Fruit fly (Drosophila melanogaster) whole organism, prepupa: ENCODE measurements around the gene upSET.

ENCODE experiments used
- CG10631 ChIP-seq: fragments of 200-800 bp; sonication (Bioruptor generic); optimal IDR thresholded peaks from 2 replicates; lab custom pipeline; 2016; ENCODE audit warnings: missing biosample characterization, missing genetic modification characterization
- CG1621 ChIP-seq: fragments of 200-800 bp; sonication (Bioruptor generic); optimal IDR thresholded peaks from 3 replicates; lab custom pipeline; 2018; ENCODE audit warnings: missing biosample characterization, mild to moderate bottlenecking, missing genetic modification characterization
- CG3032 ChIP-seq: fragments of 200-800 bp; optimal IDR thresholded peaks from 2 replicates; lab custom pipeline; 2019; ENCODE audit warnings: missing biosample characterization, mild to moderate bottlenecking, missing genetic modification characterization, moderate library complexity
- CG3919 ChIP-seq: fragments of 200-800 bp; sonication (Bioruptor generic); optimal IDR thresholded peaks from 3 replicates; lab custom pipeline; 2016; ENCODE audit warnings: missing biosample characterization, missing genetic modification characterization
- CG4318 ChIP-seq: fragments of 200-800 bp; sonication (Bioruptor generic); optimal IDR thresholded peaks from 3 replicates; lab custom pipeline; 2017; ENCODE audit warnings: missing biosample characterization, mild to moderate bottlenecking, missing genetic modification characterization
- CG8119 ChIP-seq: fragments of 200-800 bp; sonication (Bioruptor generic); IDR thresholded peaks from 3 replicates; pipeline ENCODE4 v1.3.6; 2022; ENCODE audit warnings: missing biosample characterization, missing genetic modification characterization
- Eip78C ChIP-seq: fragments of 200-800 bp; sonication (Bioruptor generic); peaks from one replicate; lab custom pipeline; 2016; ENCODE audit warnings: missing biosample characterization, missing genetic modification characterization
- Gug ChIP-seq: fragments of 200-800 bp; sonication (Bioruptor generic); IDR thresholded peaks from 2 replicates; pipeline ENCODE4 v1.3.6; 2022; ENCODE audit warnings: missing biosample characterization, missing genetic modification characterization
- Smox ChIP-seq: fragments of 200-800 bp; sonication (Bioruptor generic); optimal IDR thresholded peaks from 3 replicates; lab custom pipeline; 2016; ENCODE audit warnings: missing biosample characterization, missing genetic modification characterization
- Sox102F ChIP-seq: fragments of 200-800 bp; sonication (Bioruptor generic); optimal IDR thresholded peaks from 2 replicates; lab custom pipeline; 2016; ENCODE audit warnings: missing biosample characterization, mild to moderate bottlenecking, missing genetic modification characterization
- dsx ChIP-seq: fragments of 200-800 bp; optimal IDR thresholded peaks from 3 replicates; lab custom pipeline; 2019; ENCODE audit warnings: missing biosample characterization, mild to moderate bottlenecking, missing genetic modification characterization, moderate library complexity; ENCODE audit not compliant: poor library complexity, severe bottlenecking
- fkh ChIP-seq: fragments of 200-800 bp; sonication (Bioruptor generic); optimal IDR thresholded peaks from 3 replicates; lab custom pipeline; 2017; ENCODE audit warnings: missing biosample characterization, mild to moderate bottlenecking, missing genetic modification characterization, moderate library complexity
- ss ChIP-seq, 2 experiments: fragments of 200-800 bp; sonication (Bioruptor generic); optimal IDR thresholded peaks; 2 replicates in 1 of 2; 3 replicates in 1 of 2; lab custom pipeline; 2017 to 2018; ENCODE audit warnings: mild to moderate bottlenecking in 2 of 2, missing biosample characterization in 2 of 2, missing genetic modification characterization in 2 of 2, moderate library complexity in 1 of 2
- svp ChIP-seq: fragments of 200-800 bp; sonication (Bioruptor generic); peaks from one replicate; lab custom pipeline; 2016; ENCODE audit warnings: missing biosample characterization, missing genetic modification characterization

DNA sequence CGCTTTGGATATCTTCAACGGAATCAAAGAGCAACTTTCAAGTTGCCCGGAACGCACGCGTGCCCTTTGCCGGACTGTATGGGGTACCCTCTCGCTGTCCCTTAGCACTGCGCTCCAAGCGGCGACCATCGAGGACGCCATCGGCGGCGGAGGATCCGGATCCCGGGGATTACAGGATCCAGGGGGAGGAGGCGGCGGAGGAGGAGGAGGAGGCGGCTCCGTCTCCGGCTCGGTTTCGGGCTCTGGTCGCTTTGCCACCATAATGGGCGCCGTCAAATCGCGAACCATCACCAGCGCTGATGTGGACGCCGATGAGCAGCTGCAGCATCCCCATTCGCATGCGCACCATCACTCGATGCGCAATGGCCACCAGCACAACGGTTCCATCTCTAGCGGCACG lies 51.9 kb downstream of the upSET start:
- no peak for TF ChIP-seq CG4318 (GFP tag; lab: Kevin White, UChicago)
- TF ChIP-seq CG10631 (GFP tag; lab: Kevin White, UChicago), result no peak
- TF ChIP-seq CG3032 (tag; lab: Kevin White, UChicago), result no peak
- TF ChIP-seq ss (GFP tag; optimal IDR thresholded peaks at IDR 0.05; lab: Kevin White, UChicago), result no peak
- no peak for TF ChIP-seq fkh (GFP tag; lab: Kevin White, UChicago)
- no peak for TF ChIP-seq Gug (GFP tag; lab: Robert Waterston, UW)
- TF ChIP-seq CG8119, result no peak
- TF ChIP-seq Sox102F (GFP tag; lab: Kevin White, UChicago), result no peak
- no peak for TF ChIP-seq CG3919 (GFP tag; lab: Kevin White, UChicago)
- no peak for TF ChIP-seq svp (GFP tag; lab: Kevin White, UChicago)
- TF ChIP-seq Eip78C, result no peak
- no peak for TF ChIP-seq dsx
- TF ChIP-seq Smox (GFP tag; lab: Kevin White, UChicago), result no peak
- TF ChIP-seq CG1621 (tag; lab: Kevin White, UChicago), result no peak
